Fruit fly (Drosophila melanogaster) whole organism, wandering third instar larva: Measurements from ENCODE around the gene Obp99c.

Experiments
- CG32264 ChIP-seq: fragments of 200-800 bp; sonication (Bioruptor generic); optimal IDR thresholded peaks from 2 replicates; lab custom pipeline; 2016; ENCODE audit warnings: missing biosample characterization, missing genetic modification characterization
- GATAd ChIP-seq: sonication (Bioruptor generic); optimal IDR thresholded peaks from 2 replicates; lab custom pipeline; 2016; ENCODE audit warnings: missing biosample characterization, missing genetic modification characterization
- Hr78 ChIP-seq: fragments of >200 bp; optimal IDR thresholded peaks from 2 replicates; lab custom pipeline; 2017; ENCODE audit warnings: missing biosample characterization, missing genetic modification characterization
- Jra ChIP-seq: sonication (Bioruptor generic); optimal IDR thresholded peaks from 2 replicates; lab custom pipeline; 2016; ENCODE audit warnings: missing biosample characterization, missing genetic modification characterization
- br ChIP-seq: fragments of 200-800 bp; sonication (Bioruptor generic); optimal IDR thresholded peaks from 2 replicates; lab custom pipeline; 2016; ENCODE audit warnings: missing biosample characterization, missing genetic modification characterization
- dmrt93B ChIP-seq: fragments of 200-800 bp; sonication (Bioruptor generic); optimal IDR thresholded peaks from 2 replicates; lab custom pipeline; 2018; ENCODE audit warnings: missing biosample characterization, mild to moderate bottlenecking, missing genetic modification characterization
- psq ChIP-seq: fragments of 200-800 bp; sonication (Bioruptor generic); optimal IDR thresholded peaks from 3 replicates; lab custom pipeline; 2017; ENCODE audit warnings: missing biosample characterization, mild to moderate bottlenecking, missing genetic modification characterization, moderate library complexity
- sage ChIP-seq: fragments of 200-800 bp; sonication (Bioruptor generic); optimal IDR thresholded peaks from 2 replicates; lab custom pipeline; 2016; ENCODE audit warnings: missing biosample characterization, mild to moderate bottlenecking, missing genetic modification characterization

- TF ChIP-seq Jra (GFP tag; lab: Kevin White, UChicago) (no peak), dmrt93B (no peak), GATAd (GFP tag; lab: Kevin White, UChicago) (no peak), sage (GFP tag; lab: Kevin White, UChicago) (no peak), psq (no peak), CG32264 (GFP tag; lab: Kevin White, UChicago) (no peak), br (no peak), Hr78 (no peak)
Measured at dm6 chr3R:29722238-29722637, 33.1 kb upstream of the Obp99c start, which contains the start of gene CG34296.
